Worm (Caenorhabditis elegans) whole organism, L1 larva: ENCODE results near the gene C03G6.6.

ENCODE experiments used
- irx-1 ChIP-seq: sonication (generic microtip); optimal IDR thresholded peaks from 2 replicates; lab custom pipeline; 2016; ENCODE audit warnings: missing genetic modification characterization, missing compliant biosample characterization
- lin-39 ChIP-seq: fragments of 150-350 bp; optimal IDR thresholded peaks from 2 replicates; lab custom pipeline; 2014; ENCODE audit warnings: missing biosample characterization, missing genetic modification reagents, missing genetic modification characterization
- ztf-11 ChIP-seq, 2 experiments: sonication (generic microtip); optimal IDR thresholded peaks; 2 replicates each; lab custom pipeline; 2016 to 2017; ENCODE audit warnings: missing genetic modification characterization in 2 of 2, missing biosample characterization in 1 of 2, missing compliant biosample characterization in 1 of 2

DNA sequence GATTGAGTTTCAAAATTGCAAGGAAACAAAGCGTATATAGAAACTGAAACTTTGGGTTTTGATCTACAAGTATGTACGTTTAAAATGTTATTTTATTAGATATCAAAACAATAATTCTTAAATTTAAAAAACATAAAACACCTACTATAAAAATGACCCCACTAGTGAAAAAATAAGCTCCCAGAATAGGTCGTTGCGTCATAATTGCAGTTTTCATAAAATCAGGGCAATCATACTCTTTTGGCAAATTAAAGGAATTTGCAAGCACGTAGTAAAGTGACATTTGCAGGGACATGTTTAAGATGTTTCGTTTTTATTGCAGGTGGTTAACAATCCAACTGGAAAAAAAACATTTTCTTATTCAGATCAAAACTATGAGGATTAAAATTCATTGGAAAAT, 51.3 kb downstream of the C03G6.6 start, which contains the start of gene srt-6:
- TF ChIP-seq lin-39 (tag; lab: Kevin White, UChicago) (no peak), irx-1 (no peak), ztf-11 (tag; optimal IDR thresholded peaks at IDR 0.05; lab: Kevin White, UChicago) (no peak)
